Worm (Caenorhabditis elegans) whole organism, late embryonic: ENCODE measurements around the gene Y41C4A.18.

Source experiments
- C08G9.2 ChIP-seq: sonication (generic microtip); optimal IDR thresholded peaks from 2 replicates; lab custom pipeline; 2016; ENCODE audit warnings: mild to moderate bottlenecking, missing genetic modification characterization, moderate library complexity, missing compliant biosample characterization
- F13H6.1 ChIP-seq: sonication (generic microtip); optimal IDR thresholded peaks from 2 replicates; lab custom pipeline; 2016; ENCODE audit warnings: missing genetic modification characterization, missing compliant biosample characterization
- T23F11.4 ChIP-seq: fragments of 200-800 bp; sonication (Bioruptor generic); optimal IDR thresholded peaks from 2 replicates; lab custom pipeline; 2018; ENCODE audit warnings: mild to moderate bottlenecking, missing genetic modification characterization, missing compliant biosample characterization
- Y22D7AL.16 ChIP-seq: sonication (generic microtip); optimal IDR thresholded peaks from 2 replicates; lab custom pipeline; 2016; ENCODE audit warnings: missing genetic modification characterization, missing compliant biosample characterization
- ama-1 ChIP-seq: fragments of 150-350 bp; optimal IDR thresholded peaks from 2 replicates; lab custom pipeline; 2014
- ceh-14 ChIP-seq: sonication (generic microtip); optimal IDR thresholded peaks from 2 replicates; lab custom pipeline; 2016; ENCODE audit warnings: missing genotype, missing genetic modification characterization, missing compliant biosample characterization
- ceh-19 ChIP-seq: fragments of 200-800 bp; sonication (Bioruptor generic); optimal IDR thresholded peaks from 2 replicates; lab custom pipeline; 2018; ENCODE audit warnings: mild to moderate bottlenecking, missing genetic modification characterization, missing compliant biosample characterization
- ceh-22 ChIP-seq: sonication (generic microtip); optimal IDR thresholded peaks from 2 replicates; lab custom pipeline; 2017; ENCODE audit warnings: missing biosample characterization, missing genetic modification characterization
- ceh-30 ChIP-seq: fragments of 150-350 bp; optimal IDR thresholded peaks from 2 replicates; lab custom pipeline; 2014; ENCODE audit warnings: missing biosample characterization, missing genetic modification characterization
- ceh-31 ChIP-seq: sonication (generic microtip); optimal IDR thresholded peaks from 2 replicates; lab custom pipeline; 2016; ENCODE audit warnings: missing genetic modification characterization, missing compliant biosample characterization
- ceh-34 ChIP-seq: sonication (generic microtip); optimal IDR thresholded peaks from 2 replicates; lab custom pipeline; 2016; ENCODE audit warnings: mild to moderate bottlenecking, missing genetic modification characterization, missing compliant biosample characterization
- ceh-45 ChIP-seq: fragments of 200-800 bp; sonication (Bioruptor generic); IDR thresholded peaks from 2 replicates; pipeline ENCODE4 v1.3.6; 2022; ENCODE audit warnings: missing genetic modification reagents, missing genetic modification characterization, missing compliant biosample characterization
- ceh-6 ChIP-seq: fragments of 200-800 bp; sonication (Bioruptor generic); optimal IDR thresholded peaks from 2 replicates; lab custom pipeline; 2018; ENCODE audit warnings: mild to moderate bottlenecking, missing genetic modification characterization, missing compliant biosample characterization
- che-1 ChIP-seq: sonication (generic microtip); optimal IDR thresholded peaks from 2 replicates; lab custom pipeline; 2016; ENCODE audit warnings: mild to moderate bottlenecking, missing genetic modification characterization, missing compliant biosample characterization
- dmd-4 ChIP-seq: sonication (generic microtip); optimal IDR thresholded peaks from 2 replicates; lab custom pipeline; 2016; ENCODE audit warnings: borderline replicate concordance, missing genetic modification characterization, missing compliant biosample characterization
- dve-1 ChIP-seq: sonication (generic microtip); optimal IDR thresholded peaks from 2 replicates; lab custom pipeline; 2017; ENCODE audit warnings: antibody characterized with exemption, mild to moderate bottlenecking, missing genetic modification characterization, missing compliant biosample characterization
- elt-2 ChIP-seq: sonication (generic microtip); optimal IDR thresholded peaks from 2 replicates; lab custom pipeline; 2016; ENCODE audit warnings: missing genetic modification reagents, missing genetic modification characterization, missing compliant biosample characterization
- elt-4 ChIP-seq: sonication (generic microtip); optimal IDR thresholded peaks from 2 replicates; lab custom pipeline; 2016; ENCODE audit warnings: missing genetic modification characterization, missing compliant biosample characterization
- ets-4 ChIP-seq: sonication (generic microtip); optimal IDR thresholded peaks from 2 replicates; lab custom pipeline; 2016; ENCODE audit warnings: missing genetic modification characterization, missing compliant biosample characterization
- fax-1 ChIP-seq: sonication (generic microtip); optimal IDR thresholded peaks from 2 replicates; lab custom pipeline; 2016; ENCODE audit warnings: missing genotype, missing genetic modification characterization, missing compliant biosample characterization
- fkh-10 ChIP-seq: fragments of 150-350 bp; optimal IDR thresholded peaks from 2 replicates; lab custom pipeline; 2014; ENCODE audit warnings: missing biosample characterization, missing genetic modification reagents, missing genetic modification characterization
- fkh-6 ChIP-seq: sonication (generic microtip); optimal IDR thresholded peaks from 2 replicates; lab custom pipeline; 2016; ENCODE audit warnings: missing genetic modification characterization, missing compliant biosample characterization
- gmeb-2 ChIP-seq: sonication (generic microtip); optimal IDR thresholded peaks from 2 replicates; lab custom pipeline; 2016; ENCODE audit warnings: missing genetic modification characterization, inconsistent platforms, missing compliant biosample characterization
- hlh-15 ChIP-seq: sonication (generic microtip); optimal IDR thresholded peaks from 2 replicates; lab custom pipeline; 2016; ENCODE audit warnings: missing genetic modification characterization, missing compliant biosample characterization
- hlh-6 ChIP-seq: sonication (generic microtip); optimal IDR thresholded peaks from 2 replicates; lab custom pipeline; 2016; ENCODE audit warnings: missing genotype, missing genetic modification characterization, missing compliant biosample characterization
- hlh-8 ChIP-seq: sonication (generic microtip); optimal IDR thresholded peaks from 2 replicates; lab custom pipeline; 2016; ENCODE audit warnings: missing genotype, missing genetic modification characterization, missing compliant biosample characterization
- lim-6 ChIP-seq: sonication (generic microtip); optimal IDR thresholded peaks from 2 replicates; lab custom pipeline; 2016; ENCODE audit warnings: missing genetic modification characterization, missing compliant biosample characterization
- nfya-1 ChIP-seq: sonication (generic microtip); optimal IDR thresholded peaks from 2 replicates; lab custom pipeline; 2017; ENCODE audit warnings: missing genetic modification characterization, mild to moderate bottlenecking, missing compliant biosample characterization, antibody characterized with exemption, moderate library complexity
- npax-4 ChIP-seq: sonication (generic microtip); optimal IDR thresholded peaks from 2 replicates; lab custom pipeline; 2016; ENCODE audit warnings: missing genetic modification characterization, missing compliant biosample characterization
- odd-2 ChIP-seq: sonication (generic microtip); optimal IDR thresholded peaks from 2 replicates; lab custom pipeline; 2017; ENCODE audit warnings: antibody characterized with exemption, mild to moderate bottlenecking, missing genetic modification characterization, missing compliant biosample characterization
- pat-9 ChIP-seq: fragments of 200-800 bp; sonication (Bioruptor generic); optimal IDR thresholded peaks from 2 replicates; lab custom pipeline; 2018; ENCODE audit warnings: mild to moderate bottlenecking, missing genetic modification characterization, moderate library complexity, missing compliant biosample characterization
- pax-1 ChIP-seq: fragments of 150-350 bp; optimal IDR thresholded peaks from 2 replicates; lab custom pipeline; 2014; ENCODE audit warnings: missing biosample characterization, missing genetic modification characterization
- pha-2 ChIP-seq: sonication (generic microtip); optimal IDR thresholded peaks from 2 replicates; lab custom pipeline; 2017; ENCODE audit warnings: mild to moderate bottlenecking, missing genetic modification characterization, missing compliant biosample characterization
- pqm-1 ChIP-seq: sonication (generic microtip); optimal IDR thresholded peaks from 2 replicates; lab custom pipeline; 2016; ENCODE audit warnings: missing genetic modification characterization, missing compliant biosample characterization
- rnt-1 ChIP-seq: sonication (generic microtip); optimal IDR thresholded peaks from 2 replicates; lab custom pipeline; 2016; ENCODE audit warnings: missing genetic modification characterization, missing compliant biosample characterization
- sdc-2 ChIP-seq: sonication (generic microtip); optimal IDR thresholded peaks from 2 replicates; lab custom pipeline; 2016; ENCODE audit warnings: missing genotype, missing genetic modification characterization, missing compliant biosample characterization
- tbx-7 ChIP-seq: sonication (generic microtip); optimal IDR thresholded peaks from 2 replicates; lab custom pipeline; 2016; ENCODE audit warnings: missing genotype, missing genetic modification characterization, missing compliant biosample characterization
- unc-3 ChIP-seq, 2 experiments: fragments of 200-800 bp in 1 of 2; sonication (Bioruptor generic) in 1 of 2; sonication (generic microtip) in 1 of 2; conservative IDR thresholded peaks in 1 of 2; optimal IDR thresholded peaks in 1 of 2; 2 replicates each; pipeline versions ENCODE4 v1.3.6 to Lab custom; 2016 to 2022; ENCODE audit warnings: missing compliant biosample characterization in 2 of 2, missing genetic modification characterization in 2 of 2, missing genetic modification reagents in 1 of 2
- unc-42 ChIP-seq: sonication (generic microtip); optimal IDR thresholded peaks from 2 replicates; lab custom pipeline; 2016; ENCODE audit warnings: missing genotype, missing genetic modification characterization, missing compliant biosample characterization
- unc-55 ChIP-seq: sonication (generic microtip); optimal IDR thresholded peaks from 2 replicates; lab custom pipeline; 2017; ENCODE audit warnings: missing biosample characterization, missing genetic modification reagents, missing genetic modification characterization
- unc-86 ChIP-seq: sonication (generic microtip); optimal IDR thresholded peaks from 2 replicates; lab custom pipeline; 2016; ENCODE audit warnings: missing genetic modification characterization, missing compliant biosample characterization
- zip-5 ChIP-seq: sonication (generic microtip); optimal IDR thresholded peaks from 2 replicates; lab custom pipeline; 2016; ENCODE audit warnings: missing genetic modification characterization, missing compliant biosample characterization
- ztf-16 ChIP-seq: sonication (generic microtip); optimal IDR thresholded peaks from 2 replicates; lab custom pipeline; 2017; ENCODE audit warnings: missing genetic modification characterization, missing compliant biosample characterization

Y41C4A.18 gene

ce11 chrIII:11730312-11730711 is at the start of gene Y41C4A.18:
Gene Y41C4A.18 (plus strand): TSS chrIII:11730612.
- TF ChIP-seq ceh-22 (tag; lab: Kevin White, UChicago): no peak
- TF ChIP-seq Y22D7AL.16 (tag; lab: Kevin White, UChicago): no peak
- TF ChIP-seq gmeb-2 (tag; lab: Kevin White, UChicago): no peak
- TF ChIP-seq ceh-45 (GFP tag; lab: Robert Waterston, UW): no peak
- TF ChIP-seq odd-2: no peak
- TF ChIP-seq, all 69 proteins: peak for 0

ce11 chrIII:11681461-11682014 is 48.9 kb upstream of the Y41C4A.18 start:
- TF ChIP-seq pat-9 (tag; lab: Kevin White, UChicago) (no peak), unc-42 (tag; lab: Kevin White, UChicago) (peak; percentile 91)

ce11 chrIII:11683038-11683437 is 47.4 kb upstream of the Y41C4A.18 start:
- TF ChIP-seq ets-4 (tag; lab: Kevin White, UChicago): no peak
- TF ChIP-seq fkh-10 (GFP tag; lab: Kevin White, UChicago): no peak
- no peak for TF ChIP-seq ceh-19
- TF ChIP-seq ceh-31 (tag; lab: Kevin White, UChicago): no peak

ce11 chrIII:11683790-11684189 is 46.6 kb upstream of the Y41C4A.18 start:
- TF ChIP-seq rnt-1: no peak
- no peak for TF ChIP-seq nfya-1 (tag; lab: Kevin White, UChicago)
- no peak for TF ChIP-seq npax-4
- TF ChIP-seq fkh-6 (tag; lab: Kevin White, UChicago): no peak
- no peak for TF ChIP-seq ceh-45 (GFP tag; lab: Robert Waterston, UW)
- TF ChIP-seq unc-3 (GFP tag; conservative IDR thresholded peaks at IDR 0.05; lab: Robert Waterston, UW): no peak
- TF ChIP-seq unc-3 (tag; optimal IDR thresholded peaks at IDR 0.05; lab: Kevin White, UChicago): no peak
- no peak for TF ChIP-seq ceh-14
- TF ChIP-seq pax-1: no peak
- TF ChIP-seq tbx-7 (tag; lab: Kevin White, UChicago): no peak
- TF ChIP-seq ama-1: no peak
- no peak for TF ChIP-seq hlh-8 (tag; lab: Kevin White, UChicago)
- TF ChIP-seq ceh-6 (GFP tag; lab: Kevin White, UChicago): no peak
- no peak for TF ChIP-seq F13H6.1 (tag; lab: Kevin White, UChicago)
- no peak for TF ChIP-seq elt-4 (tag; lab: Kevin White, UChicago)
- TF ChIP-seq Y22D7AL.16 (tag; lab: Kevin White, UChicago): no peak
- no peak for TF ChIP-seq ceh-34
- no peak for TF ChIP-seq sdc-2 (tag; lab: Kevin White, UChicago)

ce11 chrIII:11684770-11685169 is 45.6 kb upstream of the Y41C4A.18 start:
- TF ChIP-seq ceh-31 (tag; lab: Kevin White, UChicago) (no peak), elt-2 (tag; lab: Kevin White, UChicago) (peak; percentile 84)

ce11 chrIII:11689303-11689702 is 41.1 kb upstream of the Y41C4A.18 start:
- TF ChIP-seq hlh-15 (tag; lab: Kevin White, UChicago) (no peak), T23F11.4 (GFP tag; lab: Kevin White, UChicago) (no peak), F13H6.1 (tag; lab: Kevin White, UChicago) (no peak), pha-2 (tag; lab: Kevin White, UChicago) (no peak), elt-2 (tag; lab: Kevin White, UChicago) (peak; percentile 90), elt-4 (tag; lab: Kevin White, UChicago) (no peak), pqm-1 (tag; lab: Kevin White, UChicago) (peak; percentile 29), hlh-6 (tag; lab: Kevin White, UChicago) (no peak), ceh-14 (no peak), zip-5 (tag; lab: Kevin White, UChicago) (no peak), dve-1 (peak; percentile 8), C08G9.2 (tag; lab: Kevin White, UChicago) (no peak), ceh-30 (no peak), unc-55 (GFP tag; lab: Kevin White, UChicago) (no peak), ceh-6 (GFP tag; lab: Kevin White, UChicago) (no peak), nfya-1 (tag; lab: Kevin White, UChicago) (peak; percentile 27), dmd-4 (tag; lab: Kevin White, UChicago) (no peak), ama-1 (no peak), che-1 (tag; lab: Kevin White, UChicago) (no peak), tbx-7 (tag; lab: Kevin White, UChicago) (no peak), ztf-16 (tag; lab: Kevin White, UChicago) (no peak), lim-6 (tag; lab: Kevin White, UChicago) (no peak), unc-86 (no peak), fax-1 (tag; lab: Kevin White, UChicago) (no peak)
